Fruit fly (Drosophila melanogaster) whole organism, pupa: Measurements from ENCODE around the gene Fdh.

Source experiments
- CG12605 ChIP-seq: fragments of 200-800 bp; sonication (Bioruptor generic); IDR thresholded peaks from 2 replicates; pipeline ENCODE4 v1.3.6; 2022; ENCODE audit warnings: missing biosample characterization, missing genetic modification characterization
- CG13204 ChIP-seq: fragments of 200-800 bp; sonication (Bioruptor generic); optimal IDR thresholded peaks from 2 replicates; lab custom pipeline; 2018; ENCODE audit warnings: missing biosample characterization, mild to moderate bottlenecking, missing genetic modification characterization, moderate library complexity
- Pif1A ChIP-seq: fragments of 200-800 bp; sonication (Bioruptor generic); optimal IDR thresholded peaks from 3 replicates; lab custom pipeline; 2016; ENCODE audit warnings: missing biosample characterization, missing genetic modification characterization
- Pif1B ChIP-seq: fragments of 200-800 bp; sonication (Bioruptor generic); optimal IDR thresholded peaks from 3 replicates; lab custom pipeline; 2016; ENCODE audit warnings: missing biosample characterization, missing genetic modification characterization

- no peak for TF ChIP-seq CG13204 (GFP tag; lab: Kevin White, UChicago)
- TF ChIP-seq Pif1B (GFP tag; lab: Kevin White, UChicago) = no peak
- no peak for TF ChIP-seq CG12605 (GFP tag; lab: Robert Waterston, UW)
- TF ChIP-seq Pif1A (GFP tag; lab: Kevin White, UChicago) = no peak
Observed at dm6 chr3R:10893327-10893726, 21.1 kb upstream of the Fdh start, which contains the start of gene CG6621.
